Fruit fly (Drosophila melanogaster): ENCODE measurements around the gene CG46397.

dm6 chr2L:8951184-8951934 is 4.3 kb downstream of the CG46397 start, which contains the start of gene C1GalTA:
- TF ChIP-seq CG14655 (GFP tag; optimal IDR thresholded peaks at IDR 0.05) (peak; percentile 99), CG15710 (tag; optimal IDR thresholded peaks at IDR 0.05) (peak; percentile 100), CG10348 (GFP tag; IDR thresholded peaks at IDR 0.05) (peak; percentile 88; the same call in 1 of the 2 replicates), CG8301 (tag; optimal IDR thresholded peaks at IDR 0.05) (peak; percentile 99), CG12605 (GFP tag; IDR thresholded peaks at IDR 0.05) (peak; percentile 95), fd96Ca (GFP tag; IDR thresholded peaks at IDR 0.05) (no peak)

All from whole organism, pupa.